Fruit fly (Drosophila melanogaster): ENCODE data around the gene CG6678.

DNA sequence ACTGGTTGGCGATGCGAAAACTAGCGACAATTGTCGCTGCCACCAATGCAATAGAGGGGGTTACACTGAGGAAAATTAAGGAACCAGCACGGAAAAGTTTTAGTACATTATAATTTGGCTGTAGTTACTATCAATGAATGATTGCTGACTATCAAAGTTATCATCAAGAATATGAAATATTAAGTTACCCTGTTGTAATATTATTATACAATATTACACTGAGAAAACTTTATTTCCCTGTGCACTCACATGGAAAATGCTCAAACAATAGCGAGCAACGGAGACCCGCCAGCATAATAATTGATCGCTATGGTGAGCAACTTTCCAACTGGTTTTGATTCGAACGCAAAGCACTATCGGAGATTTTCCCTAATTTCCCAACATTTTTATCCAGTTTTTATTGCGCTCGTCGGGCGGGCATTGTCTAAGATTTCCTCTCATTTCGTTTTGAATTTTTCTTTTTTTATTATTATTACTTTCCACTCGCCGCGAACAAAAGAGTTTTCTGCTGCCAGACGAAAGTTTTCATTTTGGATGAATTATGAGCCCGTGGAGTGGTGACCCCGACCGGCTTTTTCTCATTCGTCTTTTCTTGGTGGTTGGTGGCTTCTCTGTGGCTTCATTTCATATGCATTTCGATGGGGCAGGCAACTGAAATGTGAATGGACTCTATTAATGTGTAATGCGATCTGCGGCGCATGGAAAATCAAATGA lies 24.5 kb upstream of the CG6678 start:
- peak; percentile 57 for TF ChIP-seq onecut (GFP tag; IDR thresholded peaks at IDR 0.05)
- no peak for TF ChIP-seq BEAF-32 (GFP tag; optimal IDR thresholded peaks at IDR 0.05)
- TF ChIP-seq Antp (GFP tag; optimal IDR thresholded peaks at IDR 0.05) = peak; percentile 63
- peak; percentile 34 for TF ChIP-seq CG31365 (tag; optimal IDR thresholded peaks at IDR 0.05)
- no peak for TF ChIP-seq Dad (GFP tag; optimal IDR thresholded peaks at IDR 0.05)
- no peak for TF ChIP-seq pzg (GFP tag; optimal IDR thresholded peaks at IDR 0.05)
- TF ChIP-seq sc (optimal IDR thresholded peaks at IDR 0.05) = no peak
- peak; percentile 80 for TF ChIP-seq sc (GFP tag; optimal IDR thresholded peaks at IDR 0.05)
- no peak for TF ChIP-seq fu2 (GFP tag; optimal IDR thresholded peaks at IDR 0.05)
- TF ChIP-seq sim (GFP tag; IDR thresholded peaks at IDR 0.05) = peak; percentile 59; the same call in 1 of the 2 replicates
- no peak for TF ChIP-seq CG9609 (GFP tag; optimal IDR thresholded peaks at IDR 0.05)
- peak; percentile 74 for TF ChIP-seq Blimp-1 (GFP tag; optimal IDR thresholded peaks at IDR 0.05)
- TF ChIP-seq CG13624 (GFP tag; optimal IDR thresholded peaks at IDR 0.05) = no peak
